Worm (Caenorhabditis elegans) whole organism, L4 larva: ENCODE data around the gene fut-1.
A peak's percentile ranks its signal among the peaks of the same experiment; 100 is the strongest.

Experiments used
- F44E2.7 ChIP-seq: fragments of 200-800 bp; sonication (Bioruptor generic); IDR thresholded peaks from 2 replicates; pipeline ENCODE4 v2.1.2; 2022; ENCODE audit warnings: missing genetic modification characterization, missing compliant biosample characterization
- F49E8.2 ChIP-seq: sonication (generic microtip); optimal IDR thresholded peaks from 2 replicates; lab custom pipeline; 2016; ENCODE audit warnings: missing compliant biosample characterization, mild to moderate bottlenecking, missing genetic modification characterization, borderline replicate concordance
- Y5F2A.4 ChIP-seq: fragments of 200-800 bp; sonication (Bioruptor generic); optimal IDR thresholded peaks from 2 replicates; lab custom pipeline; 2018; ENCODE audit warnings: mild to moderate bottlenecking, missing genetic modification characterization, missing compliant biosample characterization
- aha-1 ChIP-seq: fragments of 150-350 bp; peaks from one replicate; lab custom pipeline; 2014; ENCODE audit warnings: missing biosample characterization, missing genetic modification characterization
- ama-1 ChIP-seq: fragments of 150-350 bp; optimal IDR thresholded peaks from 2 replicates; lab custom pipeline; 2014; ENCODE audit warnings: inconsistent platforms, mixed read lengths
- ceh-20 ChIP-seq: fragments of 200-800 bp; sonication (Bioruptor generic); IDR thresholded peaks from 2 replicates; pipeline ENCODE4 v1.3.6; 2022; ENCODE audit warnings: missing genetic modification reagents, missing genetic modification characterization, missing compliant biosample characterization
- ceh-28 ChIP-seq: fragments of 150-350 bp; optimal IDR thresholded peaks from 2 replicates; lab custom pipeline; 2014; ENCODE audit warnings: missing biosample characterization, missing genetic modification reagents, missing genetic modification characterization
- ceh-32 ChIP-seq: sonication (generic microtip); optimal IDR thresholded peaks from 2 replicates; lab custom pipeline; 2016; ENCODE audit warnings: mild to moderate bottlenecking, missing genetic modification characterization, missing compliant biosample characterization; ENCODE audit not compliant: poor library complexity
- ceh-62 ChIP-seq: sonication (generic microtip); optimal IDR thresholded peaks from 2 replicates; lab custom pipeline; 2017; ENCODE audit warnings: missing biosample characterization, missing genetic modification characterization
- ceh-82 ChIP-seq: sonication (generic microtip); optimal IDR thresholded peaks from 2 replicates; lab custom pipeline; 2017; ENCODE audit warnings: missing biosample characterization, missing genetic modification characterization
- ces-1 ChIP-seq: fragments of 150-350 bp; sonication (generic microtip); optimal IDR thresholded peaks from 4 replicates; lab custom pipeline; 2014; ENCODE audit warnings: missing biosample characterization, missing genetic modification reagents, missing genetic modification characterization
- daf-8 ChIP-seq: fragments of 200-800 bp; sonication (Bioruptor generic); IDR thresholded peaks from 2 replicates; pipeline ENCODE4 v1.3.6; 2022; ENCODE audit warnings: missing genetic modification characterization, missing compliant biosample characterization
- dmd-9 ChIP-seq: fragments of 200-800 bp; sonication (Bioruptor generic); IDR thresholded peaks from 2 replicates; pipeline ENCODE4 v1.3.6; 2022; ENCODE audit warnings: missing genetic modification reagents, missing genetic modification characterization, missing compliant biosample characterization
- dve-1 ChIP-seq: sonication (generic microtip); optimal IDR thresholded peaks from 2 replicates; lab custom pipeline; 2017; ENCODE audit warnings: antibody characterized with exemption, mild to moderate bottlenecking, missing genetic modification characterization, missing compliant biosample characterization; ENCODE audit not compliant: insufficient read depth
- egl-27 ChIP-seq: sonication (generic microtip); optimal IDR thresholded peaks from 3 replicates; lab custom pipeline; 2017; ENCODE audit warnings: missing biosample characterization, missing genetic modification reagents, missing genetic modification characterization
- fos-1 ChIP-seq: fragments of 150-350 bp; optimal IDR thresholded peaks from 2 replicates; lab custom pipeline; 2014; ENCODE audit warnings: missing biosample characterization, missing genetic modification characterization
- gei-8 ChIP-seq: fragments of 200-800 bp; sonication (Bioruptor generic); optimal IDR thresholded peaks from 2 replicates; lab custom pipeline; 2018; ENCODE audit warnings: mild to moderate bottlenecking, missing genetic modification characterization, missing compliant biosample characterization
- hif-1 ChIP-seq, 2 experiments: sonication (generic microtip); optimal IDR thresholded peaks; 2 replicates each; lab custom pipeline; 2016 to 2017; ENCODE audit warnings: missing compliant biosample characterization in 2 of 2, missing genetic modification characterization in 2 of 2, missing genetic modification reagents in 2 of 2, missing genotype in 2 of 2, mild to moderate bottlenecking in 1 of 2
- hlh-30 ChIP-seq: sonication (generic microtip); optimal IDR thresholded peaks from 2 replicates; lab custom pipeline; 2017; ENCODE audit warnings: antibody characterized with exemption, mild to moderate bottlenecking, missing genetic modification characterization, missing compliant biosample characterization; ENCODE audit not compliant: insufficient read depth
- hmg-1.1 ChIP-seq: fragments of 200-800 bp; sonication (Bioruptor generic); IDR thresholded peaks from 2 replicates; pipeline ENCODE4 v1.3.6; 2022; ENCODE audit warnings: missing genetic modification reagents, missing genetic modification characterization, missing compliant biosample characterization
- jun-1 ChIP-seq: fragments of 150-350 bp; optimal IDR thresholded peaks from 2 replicates; lab custom pipeline; 2014; ENCODE audit warnings: missing biosample characterization, missing genetic modification reagents, missing genetic modification characterization
- lim-7 ChIP-seq: fragments of 200-800 bp; sonication (Bioruptor generic); IDR thresholded peaks from 2 replicates; pipeline ENCODE4 v1.3.6; 2022; ENCODE audit warnings: missing genetic modification characterization, missing compliant biosample characterization
- lin-38 ChIP-seq: fragments of 200-800 bp; sonication (Bioruptor generic); IDR thresholded peaks from 2 replicates; pipeline ENCODE4 v1.3.6; 2022; ENCODE audit warnings: missing genetic modification reagents, missing genetic modification characterization, missing compliant biosample characterization
- lin-39 ChIP-seq: fragments of 150-350 bp; optimal IDR thresholded peaks from 2 replicates; lab custom pipeline; 2014; ENCODE audit warnings: missing biosample characterization, missing genetic modification reagents, missing genetic modification characterization
- lir-3 ChIP-seq: sonication (generic microtip); optimal IDR thresholded peaks from 2 replicates; lab custom pipeline; 2016; ENCODE audit warnings: mild to moderate bottlenecking, missing genetic modification characterization, missing compliant biosample characterization
- lsy-2 ChIP-seq, 2 experiments: fragments of 150-350 bp in 1 of 2; sonication (generic microtip) in 1 of 2; optimal IDR thresholded peaks; 2 replicates each; lab custom pipeline; 2014 to 2017; ENCODE audit warnings: missing biosample characterization in 2 of 2, missing genetic modification characterization in 2 of 2
- madf-5 ChIP-seq, 2 experiments: fragments of 200-800 bp; sonication (Bioruptor generic); IDR thresholded peaks; 2 replicates each; pipeline ENCODE4 v1.3.6; 2022; ENCODE audit warnings: missing compliant biosample characterization in 2 of 2, missing genetic modification characterization in 2 of 2
- mxl-2 ChIP-seq: fragments of 200-800 bp; sonication (Bioruptor generic); conservative IDR thresholded peaks from 2 replicates; pipeline ENCODE4 v1.3.6; 2022; ENCODE audit warnings: missing genetic modification reagents, missing genetic modification characterization, missing compliant biosample characterization
- nhr-10 ChIP-seq: fragments of 150-350 bp; optimal IDR thresholded peaks from 2 replicates; lab custom pipeline; 2014; ENCODE audit warnings: missing biosample characterization, missing genetic modification characterization
- nhr-111 ChIP-seq: fragments of 200-800 bp; sonication (Bioruptor generic); optimal IDR thresholded peaks from 2 replicates; lab custom pipeline; 2018; ENCODE audit warnings: mild to moderate bottlenecking, missing genetic modification characterization, missing compliant biosample characterization
- nhr-25 ChIP-seq: sonication (generic microtip); optimal IDR thresholded peaks from 2 replicates; lab custom pipeline; 2017; ENCODE audit warnings: missing genetic modification characterization, mild to moderate bottlenecking, missing compliant biosample characterization, antibody characterized with exemption, moderate library complexity, borderline replicate concordance; ENCODE audit not compliant: insufficient read depth
- nhr-41 ChIP-seq: fragments of 200-800 bp; sonication (Bioruptor generic); IDR thresholded peaks from 2 replicates; pipeline ENCODE4 v1.3.6; 2022; ENCODE audit warnings: missing genetic modification reagents, missing genetic modification characterization, missing compliant biosample characterization
- nhr-42 ChIP-seq: fragments of 200-800 bp; sonication (Bioruptor generic); IDR thresholded peaks from 2 replicates; pipeline ENCODE4 v1.3.6; 2022; ENCODE audit warnings: missing genetic modification characterization, missing compliant biosample characterization
- nhr-48 ChIP-seq: sonication (generic microtip); optimal IDR thresholded peaks from 2 replicates; lab custom pipeline; 2016; ENCODE audit warnings: mild to moderate bottlenecking, missing genetic modification characterization, missing compliant biosample characterization
- pha-4 ChIP-seq, 2 experiments: fragments of 150-350 bp in 1 of 2; fragments of 200-800 bp in 1 of 2; sonication (Bioruptor generic) in 1 of 2; IDR thresholded peaks in 1 of 2; optimal IDR thresholded peaks in 1 of 2; 2 replicates each; pipeline versions ENCODE4 v1.3.6 to Lab custom; 2014 to 2022; ENCODE audit warnings: missing genetic modification characterization in 2 of 2, missing genetic modification reagents in 2 of 2, missing biosample characterization in 1 of 2, missing compliant biosample characterization in 1 of 2
- saeg-2 ChIP-seq: fragments of 200-800 bp; sonication (Bioruptor generic); IDR thresholded peaks from 2 replicates; pipeline ENCODE4 v1.3.6; 2022; ENCODE audit warnings: missing genetic modification reagents, missing genetic modification characterization, missing compliant biosample characterization
- set-16 ChIP-seq: fragments of 200-800 bp; sonication (Bioruptor generic); IDR thresholded peaks from 2 replicates; pipeline ENCODE4 v1.3.6; 2022; ENCODE audit warnings: missing genetic modification reagents, missing genetic modification characterization, missing compliant biosample characterization
- skn-1 ChIP-seq: fragments of 150-350 bp; optimal IDR thresholded peaks from 2 replicates; lab custom pipeline; 2014; ENCODE audit warnings: missing biosample characterization, missing genetic modification characterization
- snpc-4 ChIP-seq: fragments of 150-350 bp; optimal IDR thresholded peaks from 2 replicates; lab custom pipeline; 2014; ENCODE audit warnings: missing biosample characterization, missing genetic modification characterization
- unc-130 ChIP-seq: sonication (generic microtip); optimal IDR thresholded peaks from 2 replicates; lab custom pipeline; 2016; ENCODE audit warnings: missing genetic modification reagents, missing genetic modification characterization, missing compliant biosample characterization
- unc-39 ChIP-seq: sonication (generic microtip); optimal IDR thresholded peaks from 2 replicates; lab custom pipeline; 2017; ENCODE audit warnings: missing biosample characterization, missing genetic modification characterization
- zag-1 ChIP-seq: fragments of 150-350 bp; optimal IDR thresholded peaks from 2 replicates; lab custom pipeline; 2014; ENCODE audit warnings: missing biosample characterization, missing genetic modification characterization
- zfp-2 ChIP-seq: sonication (generic microtip); optimal IDR thresholded peaks from 2 replicates; lab custom pipeline; 2016; ENCODE audit warnings: mild to moderate bottlenecking, missing genetic modification characterization, missing compliant biosample characterization
- zfp-3 ChIP-seq: fragments of 200-800 bp; sonication (Bioruptor generic); conservative IDR thresholded peaks from 2 replicates; pipeline ENCODE4 v1.3.6; 2022; ENCODE audit warnings: missing genetic modification reagents, missing genetic modification characterization, missing compliant biosample characterization
- zip-11 ChIP-seq: fragments of 200-800 bp; sonication (Bioruptor generic); IDR thresholded peaks from 2 replicates; pipeline ENCODE4 v1.3.6; 2022; ENCODE audit warnings: missing genetic modification characterization, missing compliant biosample characterization
- ztf-11 ChIP-seq: fragments of 150-350 bp; optimal IDR thresholded peaks from 2 replicates; lab custom pipeline; 2014; ENCODE audit warnings: missing biosample characterization, missing genetic modification characterization

Gene fut-1

DNA sequence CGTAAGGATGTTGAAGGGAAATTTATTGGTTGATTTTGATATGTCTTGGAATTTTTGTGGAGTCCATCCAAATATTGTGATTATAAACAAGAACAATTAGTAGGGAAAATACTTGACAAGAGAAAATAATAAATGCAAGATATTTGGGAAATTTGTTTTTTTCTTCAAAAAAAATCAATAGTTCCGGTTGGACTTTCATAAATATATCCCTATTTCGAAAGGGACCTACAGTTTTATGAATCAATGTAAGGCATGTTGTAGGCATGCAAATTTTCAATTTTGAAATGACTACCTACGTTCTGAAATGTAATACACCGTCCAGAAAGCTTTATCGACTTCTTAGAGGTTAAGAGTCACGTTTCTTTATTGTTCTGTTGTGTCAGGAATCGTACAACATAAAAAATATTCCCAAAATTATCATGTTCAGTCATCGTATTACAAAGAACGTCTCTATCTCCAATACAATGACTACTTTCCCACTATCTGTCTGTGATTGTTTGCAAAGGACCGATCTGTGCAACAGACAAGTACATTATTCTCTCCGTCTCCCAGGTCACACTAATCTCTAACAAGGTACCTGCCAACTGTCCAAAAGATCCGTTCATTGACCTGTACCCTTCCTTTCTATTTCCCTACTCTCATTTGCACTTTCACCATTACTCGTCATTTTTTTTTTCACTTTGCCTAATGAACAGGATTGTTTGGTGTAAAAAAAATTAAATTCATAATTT is 30.6 kb upstream of the fut-1 start, which contains the start of gene F07H5.13 (continued):
- TF ChIP-seq dve-1 (peak; percentile 76), jun-1 (tag; lab: Kevin White, UChicago) (no peak), lsy-2 (tag; optimal IDR thresholded peaks at IDR 0.05; lab: Kevin White, UChicago) (peak; percentile 20 to 80), zfp-2 (no peak), zfp-3 (peak; percentile 83), saeg-2 (GFP tag; lab: Robert Waterston, UW) (0 out of 2 replicates have a peak, but pooled peaks have one; percentile 42), nhr-48 (tag; lab: Kevin White, UChicago) (peak; percentile 39), egl-27 (tag; lab: Kevin White, UChicago) (no peak), nhr-41 (GFP tag; lab: Robert Waterston, UW) (no peak), nhr-25 (tag; lab: Kevin White, UChicago) (peak; percentile 43), lin-39 (tag; lab: Kevin White, UChicago) (no peak), F49E8.2 (no peak), unc-130 (GFP tag; lab: Kevin White, UChicago) (no peak)
- TF ChIP-seq, all 104 proteins: peak for 35

DNA sequence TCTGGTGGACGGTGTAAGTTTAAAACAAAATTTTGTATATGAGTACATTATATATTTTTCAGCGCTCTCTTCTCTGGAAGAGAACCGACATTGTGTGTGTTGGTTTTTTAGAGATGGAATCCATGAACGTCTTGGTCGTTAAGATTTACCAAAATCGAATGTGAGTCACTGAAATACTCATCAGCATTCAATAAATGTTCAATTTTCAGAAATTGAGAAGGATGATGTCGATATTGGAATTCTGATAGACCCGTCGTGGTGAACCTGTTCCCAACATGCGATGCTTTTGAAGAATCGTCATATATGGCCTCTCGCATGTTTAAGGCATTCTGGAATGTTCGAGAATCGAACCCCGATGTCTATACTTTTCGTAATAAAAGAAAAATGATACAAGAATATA is 29.4 kb upstream of the fut-1 start:
- no peak for TF ChIP-seq ces-1 (GFP tag; lab: Kevin White, UChicago)
- TF ChIP-seq dmd-9 (GFP tag; lab: Robert Waterston, UW): no peak
- TF ChIP-seq dve-1: peak; percentile 25

DNA sequence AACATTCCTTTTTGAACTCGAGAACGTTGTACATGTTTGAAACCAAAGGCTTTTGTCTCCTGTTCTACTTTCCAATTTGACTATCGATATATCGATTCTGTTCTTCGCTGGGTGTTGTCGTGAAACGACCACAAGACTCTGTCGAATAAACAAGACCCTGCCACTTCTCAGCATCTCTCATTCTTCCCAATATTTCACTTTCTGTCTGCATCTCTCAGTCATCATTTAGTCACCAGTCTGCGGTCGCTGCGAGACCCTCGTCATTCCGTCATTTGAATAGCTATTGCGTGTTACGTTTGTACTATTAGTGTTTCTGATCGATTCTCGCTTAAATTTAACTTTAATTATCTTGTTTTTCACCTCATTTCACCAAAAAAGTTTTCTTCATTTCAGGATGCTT is 28.0 kb upstream of the fut-1 start:
- TF ChIP-seq mxl-2: no peak
- peak; percentile 99 for TF ChIP-seq aha-1 (tag; lab: Kevin White, UChicago)
- no peak for TF ChIP-seq zip-11 (GFP tag; lab: Robert Waterston, UW)
- TF ChIP-seq nhr-42: peak; percentile 80; the same call in 1 of the 2 replicates
- no peak for TF ChIP-seq lir-3 (tag; lab: Kevin White, UChicago)
- TF ChIP-seq F44E2.7 (GFP tag; lab: Robert Waterston, UW): no peak
- peak; percentile 90 for TF ChIP-seq ama-1 (lab: Kevin White, UChicago)
- peak; percentile 91 for TF ChIP-seq hmg-1.1 (GFP tag; lab: Robert Waterston, UW)
- no peak for TF ChIP-seq ztf-11 (tag; lab: Kevin White, UChicago)
- TF ChIP-seq skn-1 (tag; lab: Kevin White, UChicago): peak; percentile 75
- TF ChIP-seq pha-4 (GFP tag; IDR thresholded peaks at IDR 0.05; lab: Robert Waterston, UW): peak; percentile 62
- TF ChIP-seq pha-4 (tag; optimal IDR thresholded peaks at IDR 0.05; lab: Kevin White, UChicago): peak; percentile 95
- no peak; the same call in 1 of the 2 replicates for TF ChIP-seq saeg-2 (GFP tag; lab: Robert Waterston, UW)
- TF ChIP-seq ces-1 (GFP tag; lab: Kevin White, UChicago): no peak
- TF ChIP-seq nhr-111 (GFP tag; lab: Kevin White, UChicago): no peak
- TF ChIP-seq zag-1: no peak
- TF ChIP-seq hlh-30 (tag; lab: Kevin White, UChicago): peak; percentile 100
- TF ChIP-seq fos-1: no peak
- no peak for TF ChIP-seq lim-7 (GFP tag; lab: Robert Waterston, UW)
- peak in 1 of 2 experiments; percentile 83 for TF ChIP-seq hif-1 (tag; optimal IDR thresholded peaks at IDR 0.05; lab: Kevin White, UChicago)
- TF ChIP-seq set-16: peak; percentile 25; the same call in 1 of the 2 replicates
- no peak for TF ChIP-seq unc-39
- peak; percentile 60; the same call in 1 of the 2 replicates for TF ChIP-seq lin-38 (GFP tag; lab: Robert Waterston, UW)
- peak; percentile 90 for TF ChIP-seq jun-1 (tag; lab: Kevin White, UChicago)
- TF ChIP-seq nhr-10 (tag; lab: Kevin White, UChicago): no peak
- TF ChIP-seq gei-8 (GFP tag; lab: Kevin White, UChicago): no peak
- no peak for TF ChIP-seq madf-5 (GFP tag; IDR thresholded peaks at IDR 0.05; lab: Robert Waterston, UW)
- TF ChIP-seq ceh-32 (tag; lab: Kevin White, UChicago): no peak
- TF ChIP-seq ceh-28 (tag; lab: Kevin White, UChicago): peak; percentile 86
- TF ChIP-seq ceh-20: peak; percentile 83
- TF ChIP-seq ceh-62: no peak
- no peak for TF ChIP-seq unc-130 (GFP tag; lab: Kevin White, UChicago)
- no peak for TF ChIP-seq Y5F2A.4
- no peak for TF ChIP-seq ceh-82 (tag; lab: Kevin White, UChicago)
- no peak for TF ChIP-seq snpc-4 (tag; lab: Kevin White, UChicago)
- TF ChIP-seq daf-8 (GFP tag; lab: Robert Waterston, UW): no peak
